Worm (Caenorhabditis elegans) whole organism, midembryonic: ENCODE results near the gene cdr-6.

ENCODE experiments used
- T22C8.4 ChIP-seq: fragments of 200-800 bp; sonication (Bioruptor generic); IDR thresholded peaks from 2 replicates; pipeline ENCODE4 v1.3.6; 2022; ENCODE audit warnings: missing genetic modification characterization, missing compliant biosample characterization
- flt-1 ChIP-seq: fragments of 200-800 bp; sonication (Bioruptor generic); IDR thresholded peaks from 2 replicates; pipeline ENCODE4 v1.3.6; 2022; ENCODE audit warnings: missing genetic modification characterization, missing compliant biosample characterization
- klf-2 ChIP-seq: fragments of 200-800 bp; sonication (Bioruptor generic); conservative IDR thresholded peaks from 2 replicates; pipeline ENCODE4 v1.3.6; 2022; ENCODE audit warnings: missing genetic modification reagents, missing genetic modification characterization, missing compliant biosample characterization
- med-1 ChIP-seq: sonication (generic microtip); optimal IDR thresholded peaks from 2 replicates; lab custom pipeline; 2017; ENCODE audit warnings: missing genetic modification characterization, mild to moderate bottlenecking, missing compliant biosample characterization, antibody characterized with exemption, missing genetic modification reagents; ENCODE audit not compliant: insufficient read depth
- ref-1 ChIP-seq: fragments of 200-800 bp; sonication (Bioruptor generic); conservative IDR thresholded peaks from 2 replicates; pipeline ENCODE4 v1.3.6; 2022; ENCODE audit warnings: missing genetic modification reagents, missing genetic modification characterization, missing compliant biosample characterization
- tab-1 ChIP-seq: fragments of 200-800 bp; sonication (Bioruptor generic); IDR thresholded peaks from 2 replicates; pipeline ENCODE4 v1.3.6; 2022; ENCODE audit warnings: missing genetic modification characterization, missing compliant biosample characterization
- ztf-23 ChIP-seq: fragments of 200-800 bp; sonication (Bioruptor generic); IDR thresholded peaks from 2 replicates; pipeline ENCODE4 v1.3.6; 2022; ENCODE audit warnings: missing genetic modification reagents, missing genetic modification characterization, missing compliant biosample characterization
- ztf-29 ChIP-seq: fragments of 200-800 bp; sonication (Bioruptor generic); IDR thresholded peaks from 2 replicates; pipeline ENCODE4 v1.3.6; 2022; ENCODE audit warnings: missing genetic modification reagents, missing genetic modification characterization, missing compliant biosample characterization

DNA sequence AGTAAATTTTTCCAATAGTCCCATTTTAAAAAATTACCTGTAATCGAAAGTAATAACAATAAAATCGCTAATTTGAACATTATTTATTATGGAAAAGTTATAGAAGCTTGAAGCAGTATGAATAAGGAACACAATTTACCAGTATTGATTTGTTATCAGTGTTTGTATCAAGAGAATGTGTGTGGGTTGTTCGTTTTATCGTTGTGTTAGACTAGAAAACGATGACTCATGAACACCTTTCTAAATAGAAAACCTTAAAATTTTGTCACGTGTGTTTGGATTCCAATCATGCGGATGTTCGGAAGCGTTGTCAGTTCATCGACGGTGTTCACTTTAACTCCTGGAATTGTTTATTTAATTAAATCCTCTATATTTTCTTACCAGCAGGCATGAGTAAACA is 18.6 kb upstream of the cdr-6 start, which contains the start of gene C54D10.13:
- TF ChIP-seq klf-2 (GFP tag; lab: Robert Waterston, UW), result no peak
- no peak for TF ChIP-seq ztf-29
- no peak for TF ChIP-seq flt-1 (GFP tag; lab: Robert Waterston, UW)
- no peak for TF ChIP-seq med-1 (GFP tag; lab: Kevin White, UChicago)
- TF ChIP-seq ztf-23 (GFP tag; lab: Robert Waterston, UW), result no peak
- no peak for TF ChIP-seq ref-1
- no peak for TF ChIP-seq tab-1
- TF ChIP-seq T22C8.4 (GFP tag; lab: Robert Waterston, UW), result no peak
